Worm (Caenorhabditis elegans) whole organism, L2 larva: Measurements from ENCODE around the gene aat-1.

Experiments used
- R02D3.7 ChIP-seq: fragments of 150-350 bp; optimal IDR thresholded peaks from 2 replicates; lab custom pipeline; 2014; ENCODE audit warnings: missing biosample characterization, missing genetic modification characterization
- elt-3 ChIP-seq: sonication (generic microtip); optimal IDR thresholded peaks from 2 replicates; lab custom pipeline; 2017; ENCODE audit warnings: missing biosample characterization, missing genetic modification characterization
- lin-39 ChIP-seq: fragments of 150-350 bp; optimal IDR thresholded peaks from 2 replicates; lab custom pipeline; 2014; ENCODE audit warnings: missing biosample characterization, missing genetic modification reagents, missing genetic modification characterization
- nhr-10 ChIP-seq: sonication (generic microtip); optimal IDR thresholded peaks from 2 replicates; lab custom pipeline; 2017; ENCODE audit warnings: missing biosample characterization, missing genetic modification characterization
- nhr-11 ChIP-seq: fragments of 150-350 bp; optimal IDR thresholded peaks from 2 replicates; lab custom pipeline; 2014; ENCODE audit warnings: missing biosample characterization, missing genetic modification characterization
- nhr-6 ChIP-seq: fragments of 150-350 bp; optimal IDR thresholded peaks from 2 replicates; lab custom pipeline; 2014; ENCODE audit warnings: missing biosample characterization, missing genetic modification characterization
- snpc-4 ChIP-seq: fragments of 150-350 bp; optimal IDR thresholded peaks from 2 replicates; lab custom pipeline; 2014; ENCODE audit warnings: missing biosample characterization, missing genetic modification characterization
- unc-39 ChIP-seq: fragments of 150-350 bp; optimal IDR thresholded peaks from 2 replicates; lab custom pipeline; 2014; ENCODE audit warnings: missing biosample characterization, missing genetic modification characterization
- unc-62 ChIP-seq: fragments of 150-350 bp; optimal IDR thresholded peaks from 2 replicates; lab custom pipeline; 2014; ENCODE audit warnings: missing biosample characterization, missing genetic modification reagents, missing genetic modification characterization
- zag-1 ChIP-seq: fragments of 150-350 bp; optimal IDR thresholded peaks from 2 replicates; lab custom pipeline; 2014; ENCODE audit warnings: missing biosample characterization, missing genetic modification characterization
- ztf-4 ChIP-seq: fragments of 150-350 bp; optimal IDR thresholded peaks from 2 replicates; lab custom pipeline; 2014; ENCODE audit warnings: missing biosample characterization, missing genetic modification characterization

DNA sequence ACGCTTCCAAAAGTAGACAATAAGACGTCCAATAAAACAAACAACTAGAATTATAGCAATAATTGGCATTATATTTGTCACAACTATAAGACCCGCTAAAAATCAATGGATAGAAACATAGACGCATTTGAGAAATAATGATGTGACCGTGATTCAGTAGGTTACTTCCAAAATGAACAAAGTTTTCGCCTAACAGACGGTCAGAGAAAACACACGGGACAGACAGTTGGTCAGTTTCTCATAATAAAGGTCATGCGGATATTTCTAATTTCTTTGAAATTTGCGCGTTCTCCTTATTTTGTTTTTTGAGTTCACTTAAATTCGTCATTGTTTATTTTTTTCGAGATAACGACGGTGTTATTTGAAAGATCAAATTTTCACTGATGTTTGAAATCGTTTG, 30.1 kb upstream of the aat-1 start:
- TF ChIP-seq nhr-11 (no peak), unc-62 (no peak), snpc-4 (tag; lab: Kevin White, UChicago) (no peak), nhr-10 (no peak), unc-39 (tag; lab: Kevin White, UChicago) (no peak), elt-3 (tag; lab: Kevin White, UChicago) (no peak), nhr-6 (tag; lab: Kevin White, UChicago) (no peak), ztf-4 (no peak), zag-1 (tag; lab: Kevin White, UChicago) (no peak), R02D3.7 (tag; lab: Kevin White, UChicago) (no peak), lin-39 (no peak)
